Worm (Caenorhabditis elegans) whole organism, L1 larva: ENCODE data around the gene znfx-1.

ENCODE experiments used
- C04F5.9 ChIP-seq: sonication (generic microtip); optimal IDR thresholded peaks from 2 replicates; lab custom pipeline; 2016; ENCODE audit warnings: missing genetic modification characterization, missing compliant biosample characterization
- C16A3.4 ChIP-seq: fragments of 150-350 bp; optimal IDR thresholded peaks from 2 replicates; lab custom pipeline; 2014; ENCODE audit warnings: missing biosample characterization, missing genetic modification characterization
- C34B4.2 ChIP-seq: sonication (generic microtip); optimal IDR thresholded peaks from 2 replicates; lab custom pipeline; 2017; ENCODE audit warnings: mild to moderate bottlenecking, missing genetic modification characterization, missing compliant biosample characterization
- aly-2 ChIP-seq: fragments of 150-350 bp; optimal IDR thresholded peaks from 2 replicates; lab custom pipeline; 2014; ENCODE audit warnings: missing biosample characterization, missing genetic modification characterization
- ama-1 ChIP-seq: fragments of 150-350 bp; optimal IDR thresholded peaks from 2 replicates; lab custom pipeline; 2014
- blmp-1 ChIP-seq: fragments of 150-350 bp; optimal IDR thresholded peaks from 2 replicates; lab custom pipeline; 2014; ENCODE audit warnings: missing biosample characterization, missing genetic modification characterization
- ceh-63 ChIP-seq: fragments of 200-800 bp; sonication (Bioruptor generic); optimal IDR thresholded peaks from 2 replicates; lab custom pipeline; 2018; ENCODE audit warnings: mild to moderate bottlenecking, missing genetic modification characterization, missing compliant biosample characterization
- ceh-82 ChIP-seq, 3 experiments: fragments of 150-350 bp in 1 of 3; sonication (generic microtip) in 2 of 3; optimal IDR thresholded peaks; 2 replicates each; lab custom pipeline; 2014 to 2017; ENCODE audit warnings: missing biosample characterization in 3 of 3, missing genetic modification characterization in 3 of 3
- ceh-88 ChIP-seq: fragments of 200-800 bp; sonication (Bioruptor generic); IDR thresholded peaks from 2 replicates; pipeline ENCODE4 v1.3.6; 2022; ENCODE audit warnings: missing genetic modification characterization, missing compliant biosample characterization
- ceh-90 ChIP-seq: sonication (generic microtip); optimal IDR thresholded peaks from 2 replicates; lab custom pipeline; 2016; ENCODE audit warnings: missing genetic modification characterization, missing compliant biosample characterization
- dpl-1 ChIP-seq, 3 experiments: fragments of 150-350 bp in 2 of 3; sonication (generic microtip) in 1 of 3; optimal IDR thresholded peaks; 2 replicates each; lab custom pipeline; 2014 to 2017; ENCODE audit warnings: missing biosample characterization in 3 of 3, missing genetic modification characterization in 3 of 3, missing genetic modification reagents in 3 of 3
- egl-13 ChIP-seq: sonication (generic microtip); optimal IDR thresholded peaks from 2 replicates; lab custom pipeline; 2016; ENCODE audit warnings: missing genotype, missing genetic modification reagents, missing genetic modification characterization, missing compliant biosample characterization
- egl-27 ChIP-seq, 2 experiments: fragments of 150-350 bp in 1 of 2; sonication (generic microtip); optimal IDR thresholded peaks; 3 replicates each; lab custom pipeline; 2017 to 2018; ENCODE audit warnings: missing biosample characterization in 2 of 2, missing genetic modification characterization in 2 of 2, missing genetic modification reagents in 2 of 2
- elt-2 ChIP-seq: sonication (generic microtip); optimal IDR thresholded peaks from 2 replicates; lab custom pipeline; 2016; ENCODE audit warnings: missing genetic modification characterization, mild to moderate bottlenecking, inconsistent platforms, missing compliant biosample characterization, missing genetic modification reagents
- elt-3 ChIP-seq, 6 experiments: fragments of 150-350 bp in 1 of 6; sonication (generic microtip); optimal IDR thresholded peaks; 2 replicates each; lab custom pipeline; 2017 to 2018; ENCODE audit warnings: missing biosample characterization in 6 of 6, missing genetic modification characterization in 6 of 6, inconsistent platforms in 1 of 6
- ets-5 ChIP-seq: fragments of 200-800 bp; sonication (Bioruptor generic); IDR thresholded peaks from 2 replicates; pipeline ENCODE4 v1.3.6; 2022; ENCODE audit warnings: missing genetic modification characterization, missing compliant biosample characterization
- fkh-8 ChIP-seq: sonication (generic microtip); optimal IDR thresholded peaks from 2 replicates; lab custom pipeline; 2016; ENCODE audit warnings: mild to moderate bottlenecking, missing genetic modification characterization, missing compliant biosample characterization
- fos-1 ChIP-seq: fragments of 150-350 bp; optimal IDR thresholded peaks from 2 replicates; lab custom pipeline; 2014; ENCODE audit warnings: missing biosample characterization, missing genetic modification characterization
- grh-1 ChIP-seq: fragments of 200-800 bp; sonication (Bioruptor generic); IDR thresholded peaks from 2 replicates; pipeline ENCODE4 v1.3.6; 2022; ENCODE audit warnings: missing genetic modification reagents, missing genetic modification characterization, missing compliant biosample characterization
- hlh-17 ChIP-seq: fragments of 200-800 bp; sonication (Bioruptor generic); optimal IDR thresholded peaks from 2 replicates; lab custom pipeline; 2018; ENCODE audit warnings: missing genetic modification characterization, mild to moderate bottlenecking, missing compliant biosample characterization, moderate library complexity, borderline replicate concordance
- irx-1 ChIP-seq: sonication (generic microtip); optimal IDR thresholded peaks from 2 replicates; lab custom pipeline; 2016; ENCODE audit warnings: missing genetic modification characterization, missing compliant biosample characterization
- lin-13 ChIP-seq: fragments of 150-350 bp; optimal IDR thresholded peaks from 2 replicates; lab custom pipeline; 2014; ENCODE audit warnings: missing biosample characterization, missing genetic modification reagents, missing genetic modification characterization
- lin-14 ChIP-seq: fragments of 200-800 bp; sonication (Bioruptor generic); optimal IDR thresholded peaks from 2 replicates; lab custom pipeline; 2018; ENCODE audit warnings: mild to moderate bottlenecking, missing genetic modification characterization, moderate library complexity, missing compliant biosample characterization
- lin-39 ChIP-seq: fragments of 150-350 bp; optimal IDR thresholded peaks from 2 replicates; lab custom pipeline; 2014; ENCODE audit warnings: missing biosample characterization, missing genetic modification reagents, missing genetic modification characterization
- lir-3 ChIP-seq: sonication (generic microtip); optimal IDR thresholded peaks from 2 replicates; lab custom pipeline; 2016; ENCODE audit warnings: mild to moderate bottlenecking, missing genetic modification characterization, moderate library complexity, missing compliant biosample characterization; ENCODE audit not compliant: poor library complexity
- lsy-2 ChIP-seq, 2 experiments: fragments of 150-350 bp; optimal IDR thresholded peaks; 2 replicates each; lab custom pipeline; 2014; ENCODE audit warnings: missing biosample characterization in 2 of 2, missing genetic modification characterization in 2 of 2
- mep-1 ChIP-seq: fragments of 150-350 bp; optimal IDR thresholded peaks from 2 replicates; lab custom pipeline; 2014; ENCODE audit warnings: missing biosample characterization, missing genetic modification characterization
- nhr-20 ChIP-seq: sonication (generic microtip); optimal IDR thresholded peaks from 2 replicates; lab custom pipeline; 2016; ENCODE audit warnings: mild to moderate bottlenecking, missing genetic modification characterization, missing compliant biosample characterization
- nhr-237 ChIP-seq: fragments of 150-350 bp; optimal IDR thresholded peaks from 2 replicates; lab custom pipeline; 2014; ENCODE audit warnings: missing biosample characterization, missing genetic modification characterization
- nhr-28 ChIP-seq: fragments of 150-350 bp; optimal IDR thresholded peaks from 2 replicates; lab custom pipeline; 2014; ENCODE audit warnings: missing biosample characterization, missing genetic modification characterization
- nhr-77 ChIP-seq: fragments of 150-350 bp; optimal IDR thresholded peaks from 2 replicates; lab custom pipeline; 2014; ENCODE audit warnings: missing biosample characterization, missing genetic modification characterization
- nhr-84 ChIP-seq: sonication (generic microtip); optimal IDR thresholded peaks from 2 replicates; lab custom pipeline; 2017; ENCODE audit warnings: missing biosample characterization, missing genetic modification characterization
- nhr-85 ChIP-seq: sonication (generic microtip); peaks from one replicate; lab custom pipeline; 2016; ENCODE audit warnings: missing genetic modification characterization, inconsistent platforms, missing compliant biosample characterization
- pqm-1 ChIP-seq: sonication (generic microtip); optimal IDR thresholded peaks from 3 replicates; lab custom pipeline; 2017; ENCODE audit warnings: missing biosample characterization, missing genetic modification characterization
- rnt-1 ChIP-seq: sonication (generic microtip); optimal IDR thresholded peaks from 2 replicates; lab custom pipeline; 2016; ENCODE audit warnings: mild to moderate bottlenecking, missing genetic modification characterization, moderate library complexity, missing compliant biosample characterization
- skn-1 ChIP-seq: fragments of 150-350 bp; optimal IDR thresholded peaks from 2 replicates; lab custom pipeline; 2014; ENCODE audit warnings: missing biosample characterization, missing genetic modification characterization
- snpc-4 ChIP-seq: fragments of 150-350 bp; optimal IDR thresholded peaks from 2 replicates; lab custom pipeline; 2014; ENCODE audit warnings: missing biosample characterization, missing genetic modification characterization
- sptf-1 ChIP-seq: fragments of 150-350 bp; optimal IDR thresholded peaks from 2 replicates; lab custom pipeline; 2014; ENCODE audit warnings: missing biosample characterization, missing genetic modification characterization
- sup-37 ChIP-seq: fragments of 200-800 bp; sonication (Bioruptor generic); optimal IDR thresholded peaks from 2 replicates; lab custom pipeline; 2018; ENCODE audit warnings: mild to moderate bottlenecking, missing genetic modification characterization, missing compliant biosample characterization
- swsn-7 ChIP-seq: sonication (generic microtip); optimal IDR thresholded peaks from 2 replicates; lab custom pipeline; 2016; ENCODE audit warnings: missing genetic modification characterization, missing compliant biosample characterization
- tlp-1 ChIP-seq: fragments of 150-350 bp; optimal IDR thresholded peaks from 2 replicates; lab custom pipeline; 2014; ENCODE audit warnings: missing biosample characterization, missing genetic modification characterization
- unc-30 ChIP-seq: sonication (generic microtip); optimal IDR thresholded peaks from 2 replicates; lab custom pipeline; 2017; ENCODE audit warnings: missing biosample characterization, missing genetic modification characterization
- unc-86 ChIP-seq: sonication (generic microtip); optimal IDR thresholded peaks from 2 replicates; lab custom pipeline; 2016; ENCODE audit warnings: missing genetic modification characterization, missing compliant biosample characterization
- zag-1 ChIP-seq: fragments of 150-350 bp; optimal IDR thresholded peaks from 2 replicates; lab custom pipeline; 2014; ENCODE audit warnings: missing biosample characterization, missing genetic modification characterization
- zip-4 ChIP-seq: fragments of 200-800 bp; sonication (Bioruptor generic); optimal IDR thresholded peaks from 2 replicates; lab custom pipeline; 2018; ENCODE audit warnings: mild to moderate bottlenecking, missing genetic modification characterization, moderate library complexity, missing compliant biosample characterization

znfx-1 gene

ce11 chrII:9178811-9179210 lies 34.6 kb upstream of the znfx-1 start:
- TF ChIP-seq ceh-63 (GFP tag; lab: Kevin White, UChicago), result no peak
- no peak for TF ChIP-seq hlh-17
- TF ChIP-seq lir-3 (tag; lab: Kevin White, UChicago), result no peak
- no peak for TF ChIP-seq fkh-8
- no peak for TF ChIP-seq elt-3 (tag; optimal IDR thresholded peaks at IDR 0.05; lab: Kevin White, UChicago)
- TF ChIP-seq nhr-77 (tag; lab: Kevin White, UChicago), result no peak
- TF ChIP-seq nhr-84 (tag; lab: Kevin White, UChicago), result no peak
- TF ChIP-seq ceh-82 (tag; optimal IDR thresholded peaks at IDR 0.05; lab: Kevin White, UChicago), result no peak
- no peak for TF ChIP-seq nhr-28

ce11 chrII:9181155-9181554 lies 32.3 kb upstream of the znfx-1 start:
- no peak for TF ChIP-seq irx-1 (tag; lab: Kevin White, UChicago)
- TF ChIP-seq elt-2, result peak; percentile 2
- no peak for TF ChIP-seq ceh-88 (GFP tag; lab: Robert Waterston, UW)
- TF ChIP-seq, all 84 proteins: peak for 1

- TF ChIP-seq mep-1 (tag; lab: Kevin White, UChicago) (no peak), ceh-88 (GFP tag; lab: Robert Waterston, UW) (no peak), fos-1 (no peak), swsn-7 (tag; lab: Kevin White, UChicago) (no peak), zip-4 (no peak), snpc-4 (tag; lab: Kevin White, UChicago) (no peak)
Observed at ce11 chrII:9185915-9186314, 27.5 kb upstream of the znfx-1 start.

- TF ChIP-seq zip-4 (no peak), tlp-1 (no peak), ama-1 (lab: Kevin White, UChicago) (no peak), dpl-1 (GFP tag; optimal IDR thresholded peaks at IDR 0.05; lab: Kevin White, UChicago) (no peak), sptf-1 (tag; lab: Kevin White, UChicago) (no peak), lin-39 (tag; lab: Kevin White, UChicago) (no peak), grh-1 (GFP tag; lab: Robert Waterston, UW) (0 out of 2 replicates have a peak, but pooled peaks have one; percentile 22), blmp-1 (tag; lab: Kevin White, UChicago) (peak; percentile 25), ets-5 (no peak)
Observed at ce11 chrII:9188380-9188779, 25.1 kb upstream of the znfx-1 start, which contains the start of gene sym-2. Gene sym-2, minus strand, starts transcription at chrII:9188480.

- no peak for TF ChIP-seq skn-1 (tag; lab: Kevin White, UChicago)
- no peak for TF ChIP-seq egl-27 (tag; optimal IDR thresholded peaks at IDR 0.05; lab: Kevin White, UChicago)
- TF ChIP-seq ama-1 (lab: Kevin White, UChicago), result no peak
- peak; percentile 38 for TF ChIP-seq mep-1 (tag; lab: Kevin White, UChicago)
- no peak for TF ChIP-seq dpl-1 (GFP tag; optimal IDR thresholded peaks at IDR 0.05; lab: Kevin White, UChicago)
- no peak for TF ChIP-seq C16A3.4 (tag; lab: Kevin White, UChicago)
- TF ChIP-seq ceh-90 (tag; lab: Kevin White, UChicago), result no peak
- TF ChIP-seq ceh-63 (GFP tag; lab: Kevin White, UChicago), result no peak
- TF ChIP-seq unc-86 (tag; lab: Kevin White, UChicago), result no peak
- no peak for TF ChIP-seq zag-1 (tag; lab: Kevin White, UChicago)
- no peak for TF ChIP-seq ceh-88 (GFP tag; lab: Robert Waterston, UW)
- TF ChIP-seq nhr-237 (tag; lab: Kevin White, UChicago), result no peak
- no peak for TF ChIP-seq elt-2
- no peak for TF ChIP-seq irx-1 (tag; lab: Kevin White, UChicago)
- TF ChIP-seq C34B4.2, result no peak
- TF ChIP-seq aly-2 (tag; lab: Kevin White, UChicago), result no peak
- no peak for TF ChIP-seq unc-30 (tag; lab: Kevin White, UChicago)
- TF ChIP-seq nhr-85 (tag; lab: Kevin White, UChicago), result peak; percentile 86
- TF ChIP-seq C04F5.9, result no peak
- no peak for TF ChIP-seq lsy-2 (tag; optimal IDR thresholded peaks at IDR 0.05; lab: Kevin White, UChicago)
- peak; percentile 79 for TF ChIP-seq blmp-1 (tag; lab: Kevin White, UChicago)
- TF ChIP-seq lir-3 (tag; lab: Kevin White, UChicago), result no peak
- peak in 1 of 6 experiments; percentile 17 for TF ChIP-seq elt-3 (tag; optimal IDR thresholded peaks at IDR 0.05; lab: Kevin White, UChicago)
- TF ChIP-seq nhr-20, result no peak
- no peak for TF ChIP-seq sup-37 (GFP tag; lab: Kevin White, UChicago)
- TF ChIP-seq egl-13 (tag; lab: Kevin White, UChicago), result no peak
- TF ChIP-seq lin-14, result peak; percentile 70
- no peak for TF ChIP-seq hlh-17
- TF ChIP-seq pqm-1 (tag; lab: Kevin White, UChicago), result no peak
- no peak for TF ChIP-seq lin-13
- no peak for TF ChIP-seq rnt-1 (tag; lab: Kevin White, UChicago)
- TF ChIP-seq ceh-82 (tag; optimal IDR thresholded peaks at IDR 0.05; lab: Kevin White, UChicago), result no peak
- no peak for TF ChIP-seq ets-5
Observed at ce11 chrII:9189648-9190047, 23.8 kb upstream of the znfx-1 start.
